Fruit fly (Drosophila melanogaster) whole organism, embryonic: Measurements from ENCODE around the gene MED15.

Experiments
- Blimp-1 ChIP-seq: fragments of 200-800 bp; sonication (Bioruptor generic); optimal IDR thresholded peaks from 3 replicates; lab custom pipeline; 2018; ENCODE audit warnings: missing biosample characterization, missing genetic modification characterization, mild to moderate bottlenecking, moderate library complexity, missing genetic modification reagents
- CG10979 ChIP-seq: fragments of 200-800 bp; sonication (Bioruptor generic); optimal IDR thresholded peaks from 2 replicates; lab custom pipeline; 2018; ENCODE audit warnings: missing biosample characterization, mild to moderate bottlenecking, missing genetic modification characterization, moderate library complexity
- CG12391 ChIP-seq: fragments of 200-800 bp; sonication (Bioruptor generic); optimal IDR thresholded peaks from 3 replicates; lab custom pipeline; 2018; ENCODE audit warnings: missing biosample characterization, mild to moderate bottlenecking, missing genetic modification characterization, moderate library complexity
- CG14014 ChIP-seq: fragments of 200-800 bp; sonication (Bioruptor generic); IDR thresholded peaks from 2 replicates; pipeline ENCODE4 v1.3.6; 2022; ENCODE audit warnings: missing biosample characterization, missing genetic modification characterization
- CG15011 ChIP-seq: fragments of 200-800 bp; sonication (Bioruptor generic); optimal IDR thresholded peaks from 3 replicates; lab custom pipeline; 2018; ENCODE audit warnings: missing biosample characterization, mild to moderate bottlenecking, missing genetic modification characterization
- CG15479 ChIP-seq: fragments of 200-800 bp; sonication (Bioruptor generic); optimal IDR thresholded peaks from 3 replicates; lab custom pipeline; 2019; ENCODE audit warnings: missing biosample characterization, mild to moderate bottlenecking, missing genetic modification characterization, moderate library complexity
- CG1647 ChIP-seq: fragments of 200-800 bp; sonication (Bioruptor generic); optimal IDR thresholded peaks from 3 replicates; lab custom pipeline; 2016; ENCODE audit warnings: missing biosample characterization, missing genetic modification characterization
- CG16863 ChIP-seq: fragments of 200-800 bp; sonication (Bioruptor generic); optimal IDR thresholded peaks from 3 replicates; lab custom pipeline; 2016; ENCODE audit warnings: missing biosample characterization, missing genetic modification characterization
- CG17829 ChIP-seq: fragments of 200-800 bp; optimal IDR thresholded peaks from 2 replicates; lab custom pipeline; 2019; ENCODE audit warnings: missing biosample characterization, mild to moderate bottlenecking, missing genetic modification characterization, moderate library complexity
- CG18619 ChIP-seq: fragments of 200-800 bp; sonication (Bioruptor generic); optimal IDR thresholded peaks from 3 replicates; lab custom pipeline; 2017; ENCODE audit warnings: missing biosample characterization, mild to moderate bottlenecking, missing genetic modification characterization
- CG2875 ChIP-seq: fragments of 200-800 bp; sonication (Bioruptor generic); optimal IDR thresholded peaks from 2 replicates; lab custom pipeline; 2017; ENCODE audit warnings: missing biosample characterization, mild to moderate bottlenecking, missing genetic modification characterization, missing genetic modification reagents
- CG32532 ChIP-seq: fragments of 200-800 bp; sonication (Bioruptor generic); IDR thresholded peaks from 2 replicates; pipeline ENCODE4 v1.3.6; 2022; ENCODE audit warnings: missing biosample characterization, missing genetic modification characterization
- CG3281 ChIP-seq: fragments of 200-800 bp; sonication (Bioruptor generic); optimal IDR thresholded peaks from 3 replicates; lab custom pipeline; 2017; ENCODE audit warnings: missing biosample characterization, mild to moderate bottlenecking, missing genetic modification characterization
- CG4328 ChIP-seq: fragments of 200-800 bp; sonication (Bioruptor generic); optimal IDR thresholded peaks from 3 replicates; lab custom pipeline; 2017; ENCODE audit warnings: missing biosample characterization, missing genetic modification reagents, missing genetic modification characterization
- CG6654 ChIP-seq: fragments of 200-800 bp; sonication (Bioruptor generic); optimal IDR thresholded peaks from 2 replicates; lab custom pipeline; 2017; ENCODE audit warnings: missing biosample characterization, mild to moderate bottlenecking, missing genetic modification characterization
- CG6854 ChIP-seq: fragments of 200-800 bp; sonication (Bioruptor generic); optimal IDR thresholded peaks from 3 replicates; lab custom pipeline; 2017; ENCODE audit warnings: missing biosample characterization, mild to moderate bottlenecking, missing genetic modification characterization
- CG9215 ChIP-seq: fragments of 200-800 bp; sonication (Bioruptor generic); IDR thresholded peaks from 2 replicates; pipeline ENCODE4 v1.3.6; 2022; ENCODE audit warnings: missing biosample characterization, missing genetic modification characterization
- CG9609 ChIP-seq: fragments of 200-800 bp; sonication (Bioruptor generic); optimal IDR thresholded peaks from 3 replicates; lab custom pipeline; 2016; ENCODE audit warnings: missing biosample characterization, missing genetic modification characterization
- Dref ChIP-seq: fragments of 200-800 bp; sonication (Bioruptor generic); IDR thresholded peaks from 2 replicates; pipeline ENCODE4 v1.3.6; 2022; ENCODE audit warnings: missing biosample characterization, missing genetic modification characterization
- ERR ChIP-seq: fragments of 200-800 bp; sonication (Bioruptor generic); optimal IDR thresholded peaks from 2 replicates; lab custom pipeline; 2016; ENCODE audit warnings: missing biosample characterization, missing genetic modification characterization
- Ets97D ChIP-seq: fragments of 200-800 bp; sonication (Bioruptor generic); optimal IDR thresholded peaks from 3 replicates; lab custom pipeline; 2016; ENCODE audit warnings: missing biosample characterization, missing genetic modification characterization
- HmgZ ChIP-seq: fragments of 200-800 bp; sonication (Bioruptor generic); optimal IDR thresholded peaks from 2 replicates; lab custom pipeline; 2018; ENCODE audit warnings: missing biosample characterization, mild to moderate bottlenecking, missing genetic modification characterization
- Hmx ChIP-seq: fragments of 200-800 bp; sonication (Bioruptor generic); optimal IDR thresholded peaks from 2 replicates; lab custom pipeline; 2016; ENCODE audit warnings: missing biosample characterization, missing genetic modification characterization
- Hr39 ChIP-seq: fragments of >200 bp; optimal IDR thresholded peaks from 2 replicates; lab custom pipeline; 2017
- Kr ChIP-seq: fragments of 200-800 bp; sonication (Bioruptor generic); optimal IDR thresholded peaks from 2 replicates; lab custom pipeline; 2017; ENCODE audit warnings: missing biosample characterization, mild to moderate bottlenecking, missing genetic modification characterization
- Optix ChIP-seq: fragments of 200-800 bp; sonication (Bioruptor generic); IDR thresholded peaks from 3 replicates; pipeline ENCODE4 v1.3.6; 2022; ENCODE audit warnings: missing biosample characterization, missing genetic modification characterization
- TFAM ChIP-seq: fragments of 200-800 bp; sonication (Bioruptor generic); optimal IDR thresholded peaks from 2 replicates; lab custom pipeline; 2017; ENCODE audit warnings: missing biosample characterization, missing genetic modification characterization, inconsistent platforms
- amos ChIP-seq: fragments of 200-800 bp; sonication (Bioruptor generic); IDR thresholded peaks from 2 replicates; pipeline ENCODE4 v1.3.6; 2022; ENCODE audit warnings: missing biosample characterization, missing genetic modification characterization; ENCODE audit not compliant: partially characterized antibody
- bigmax ChIP-seq: fragments of 200-800 bp; sonication (Bioruptor generic); optimal IDR thresholded peaks from 2 replicates; lab custom pipeline; 2018; ENCODE audit warnings: missing biosample characterization, mild to moderate bottlenecking, missing genetic modification characterization
- bowl ChIP-seq: fragments of 200-800 bp; sonication (Bioruptor generic); IDR thresholded peaks from 2 replicates; pipeline ENCODE4 v1.3.6; 2022; ENCODE audit warnings: missing biosample characterization, missing genetic modification characterization
- chinmo ChIP-seq: fragments of 200-800 bp; sonication (Bioruptor generic); IDR thresholded peaks from 4 replicates; pipeline ENCODE4 v1.3.6; 2022; ENCODE audit warnings: missing biosample characterization, missing genetic modification characterization; ENCODE audit not compliant: partially characterized antibody
- crc ChIP-seq: fragments of 200-800 bp; sonication (Bioruptor generic); optimal IDR thresholded peaks from 2 replicates; lab custom pipeline; 2016; ENCODE audit warnings: missing biosample characterization, missing genetic modification characterization
- crol ChIP-seq: fragments of 200-800 bp; sonication (Bioruptor generic); IDR thresholded peaks from 2 replicates; pipeline ENCODE4 v1.3.6; 2022; ENCODE audit warnings: missing biosample characterization, missing genetic modification characterization
- cwo ChIP-seq: fragments of 200-800 bp; sonication (Bioruptor generic); optimal IDR thresholded peaks from 3 replicates; lab custom pipeline; 2017; ENCODE audit warnings: missing biosample characterization, missing genetic modification characterization, mild to moderate bottlenecking, moderate library complexity, missing genetic modification reagents
- da ChIP-seq: fragments of 200-800 bp; sonication (Bioruptor generic); optimal IDR thresholded peaks from 2 replicates; lab custom pipeline; 2016; ENCODE audit warnings: missing biosample characterization, missing genetic modification characterization
- dm ChIP-seq: fragments of 200-800 bp; sonication (Bioruptor generic); optimal IDR thresholded peaks from 3 replicates; lab custom pipeline; 2016; ENCODE audit warnings: missing biosample characterization, missing genetic modification characterization
- emc ChIP-seq: fragments of 200-800 bp; sonication (Bioruptor generic); optimal IDR thresholded peaks from 2 replicates; lab custom pipeline; 2016; ENCODE audit warnings: missing biosample characterization, missing genetic modification characterization
- ewg ChIP-seq: fragments of 200-800 bp; sonication (Bioruptor generic); optimal IDR thresholded peaks from 3 replicates; lab custom pipeline; 2017; ENCODE audit warnings: mild to moderate bottlenecking, missing biosample characterization, missing genetic modification reagents, missing genetic modification characterization
- luna ChIP-seq: fragments of 200-800 bp; sonication (Bioruptor generic); optimal IDR thresholded peaks from 2 replicates; lab custom pipeline; 2016; ENCODE audit warnings: missing biosample characterization, missing genetic modification characterization
- mld ChIP-seq: fragments of 200-800 bp; sonication (Bioruptor generic); IDR thresholded peaks from 3 replicates; pipeline ENCODE4 v1.3.6; 2022; ENCODE audit warnings: missing biosample characterization, missing genetic modification characterization; ENCODE audit not compliant: partially characterized antibody
- otp ChIP-seq: fragments of 200-800 bp; sonication (Bioruptor generic); IDR thresholded peaks from 3 replicates; pipeline ENCODE4, ENCODE4 v1.3.6; 2022; ENCODE audit warnings: missing biosample characterization, missing genetic modification characterization
- pita ChIP-seq: fragments of 200-800 bp; sonication (Bioruptor generic); optimal IDR thresholded peaks from 2 replicates; lab custom pipeline; 2017; ENCODE audit warnings: missing biosample characterization, mild to moderate bottlenecking, missing genetic modification characterization
- run ChIP-seq: fragments of 200-800 bp; sonication (Bioruptor generic); optimal IDR thresholded peaks from 3 replicates; lab custom pipeline; 2018; ENCODE audit warnings: missing biosample characterization, mild to moderate bottlenecking, missing genetic modification characterization
- sc ChIP-seq, 3 experiments: fragments of >200 bp in 2 of 3; fragments of 200-800 bp in 1 of 3; sonication (Bioruptor generic) in 1 of 3; optimal IDR thresholded peaks; 2 replicates in 2 of 3; 3 replicates in 1 of 3; lab custom pipeline; 2017; ENCODE audit warnings: mild to moderate bottlenecking in 1 of 3, missing biosample characterization in 1 of 3, missing genetic modification characterization in 1 of 3, missing genetic modification reagents in 1 of 3
- sob ChIP-seq: fragments of 200-800 bp; sonication (Bioruptor generic); IDR thresholded peaks from 2 replicates; pipeline ENCODE4 v1.3.6; 2022; ENCODE audit warnings: missing biosample characterization, missing genetic modification characterization
- ttk ChIP-seq: fragments of 200-800 bp; sonication (Bioruptor generic); IDR thresholded peaks from 2 replicates; pipeline ENCODE4 v2.1.2; 2022; ENCODE audit warnings: missing biosample characterization, missing genetic modification characterization
- wor ChIP-seq: fragments of 200-800 bp; sonication (Bioruptor generic); IDR thresholded peaks from 2 replicates; pipeline ENCODE4 v1.3.6; 2022; ENCODE audit warnings: missing biosample characterization, missing genetic modification characterization
- zfh1 ChIP-seq: fragments of 200-800 bp; sonication (Bioruptor generic); IDR thresholded peaks from 3 replicates; pipeline ENCODE4 v1.3.6; 2022; ENCODE audit warnings: missing biosample characterization, missing genetic modification characterization

Gene MED15

dm6 chr2L:516032-516993 lies 43.5 kb downstream of the MED15 start (continued):
- TF ChIP-seq CG3281 (GFP tag; lab: Kevin White, UChicago) = peak; percentile 73
- TF ChIP-seq cwo = peak; percentile 71
- TF ChIP-seq CG17829 (tag; lab: Kevin White, UChicago) = peak; percentile 83
- peak; percentile 87 for TF ChIP-seq Blimp-1 (GFP tag; lab: Kevin White, UChicago)
- peak; percentile 69 for TF ChIP-seq ewg
- TF ChIP-seq CG10979 (tag; lab: Kevin White, UChicago) = peak; percentile 86
- no peak for TF ChIP-seq Dref (GFP tag; lab: Robert Waterston, UW)
- no peak for TF ChIP-seq Hr39 (lab: Kevin White, UChicago)
- no peak for TF ChIP-seq emc (GFP tag; lab: Kevin White, UChicago)
- peak; percentile 57 for TF ChIP-seq CG16863 (GFP tag; lab: Kevin White, UChicago)
- no peak for TF ChIP-seq Ets97D (GFP tag; lab: Kevin White, UChicago)
- peak; percentile 54 for TF ChIP-seq TFAM (GFP tag; lab: Kevin White, UChicago)
- peak; percentile 43 for TF ChIP-seq CG9609
- no peak for TF ChIP-seq dm (GFP tag; lab: Kevin White, UChicago)
- TF ChIP-seq Optix (GFP tag; lab: Robert Waterston, UW) = peak; percentile 59; the same call in 1 of the 3 replicates
- TF ChIP-seq otp (GFP tag; lab: Robert Waterston, UW) = peak; percentile 64; the same call in 2 of the 3 replicates
- TF ChIP-seq bowl = no peak
- peak; percentile 58 for TF ChIP-seq CG18619 (GFP tag; lab: Kevin White, UChicago)
- no peak for TF ChIP-seq Hmx (GFP tag; lab: Kevin White, UChicago)
- TF ChIP-seq CG6854 (GFP tag; lab: Kevin White, UChicago) = peak; percentile 61
- peak; percentile 62 for TF ChIP-seq crc
- TF ChIP-seq ttk = peak; percentile 71
- TF ChIP-seq CG15011 = peak; percentile 63
- TF ChIP-seq CG14014 (GFP tag; lab: Robert Waterston, UW) = peak; percentile 75
- no peak for TF ChIP-seq amos
- TF ChIP-seq chinmo (GFP tag; lab: Robert Waterston, UW) = peak; percentile 70; the same call in 1 of the 4 replicates
- TF ChIP-seq CG32532 (GFP tag; lab: Robert Waterston, UW) = peak; percentile 68
- TF ChIP-seq sob = peak; percentile 63; the same call in 1 of the 2 replicates
- TF ChIP-seq mld = no peak
- TF ChIP-seq crol (GFP tag; lab: Robert Waterston, UW) = peak; percentile 72; the same call in 1 of the 2 replicates
- TF ChIP-seq bigmax (GFP tag; lab: Kevin White, UChicago) = no peak
- peak; percentile 48 for TF ChIP-seq CG15479
- peak; percentile 50 for TF ChIP-seq HmgZ (tag; lab: Kevin White, UChicago)
- TF ChIP-seq CG4328 = no peak
- TF ChIP-seq pita (GFP tag; lab: Kevin White, UChicago) = no peak
- peak; percentile 37 for TF ChIP-seq da (GFP tag; lab: Kevin White, UChicago)
- peak; percentile 69 for TF ChIP-seq wor (GFP tag; lab: Robert Waterston, UW)
- TF ChIP-seq zfh1 (GFP tag; lab: Robert Waterston, UW) = peak; percentile 81
- no peak for TF ChIP-seq ERR
- TF ChIP-seq CG2875 (GFP tag; lab: Kevin White, UChicago) = peak; percentile 71
- peak; percentile 33 for TF ChIP-seq run (tag; lab: Kevin White, UChicago)
- no peak for TF ChIP-seq Kr (GFP tag; lab: Kevin White, UChicago)
- peak; percentile 55 for TF ChIP-seq CG6654
- TF ChIP-seq sc (optimal IDR thresholded peaks at IDR 0.05; lab: Kevin White, UChicago) = no peak
- TF ChIP-seq sc (GFP tag; optimal IDR thresholded peaks at IDR 0.05; lab: Kevin White, UChicago) = peak; percentile 77
- peak; percentile 37; the same call in 1 of the 2 replicates for TF ChIP-seq CG9215 (GFP tag; lab: Robert Waterston, UW)
- TF ChIP-seq luna (GFP tag; lab: Kevin White, UChicago) = no peak
- TF ChIP-seq CG1647 (GFP tag; lab: Kevin White, UChicago) = no peak
- TF ChIP-seq CG12391 (tag; lab: Kevin White, UChicago) = peak; percentile 83
